Worm (Caenorhabditis elegans) whole organism, L4 larva: ENCODE data around the gene F29B9.12.

Source experiments
- F10B5.3 ChIP-seq: sonication (generic microtip); optimal IDR thresholded peaks from 2 replicates; lab custom pipeline; 2016; ENCODE audit warnings: mild to moderate bottlenecking, missing genetic modification characterization, missing compliant biosample characterization
- Y75B8A.6 ChIP-seq: fragments of 200-800 bp; sonication (Bioruptor generic); IDR thresholded peaks from 2 replicates; pipeline ENCODE4 v1.3.6; 2022; ENCODE audit warnings: missing genetic modification reagents, missing genetic modification characterization, missing compliant biosample characterization
- aly-2 ChIP-seq: sonication (generic microtip); optimal IDR thresholded peaks from 2 replicates; lab custom pipeline; 2018; ENCODE audit warnings: missing biosample characterization, missing genetic modification characterization
- duxl-1 ChIP-seq: sonication (generic microtip); optimal IDR thresholded peaks from 2 replicates; lab custom pipeline; 2016; ENCODE audit warnings: mild to moderate bottlenecking, missing genetic modification characterization, moderate library complexity, missing compliant biosample characterization; ENCODE audit not compliant: poor library complexity
- egl-27 ChIP-seq: sonication (generic microtip); optimal IDR thresholded peaks from 3 replicates; lab custom pipeline; 2017; ENCODE audit warnings: missing biosample characterization, missing genetic modification reagents, missing genetic modification characterization
- hlh-11 ChIP-seq: fragments of 200-800 bp; sonication (Bioruptor generic); optimal IDR thresholded peaks from 2 replicates; lab custom pipeline; 2018; ENCODE audit warnings: mild to moderate bottlenecking, missing genetic modification characterization, missing compliant biosample characterization
- lim-7 ChIP-seq: fragments of 200-800 bp; sonication (Bioruptor generic); IDR thresholded peaks from 2 replicates; pipeline ENCODE4 v1.3.6; 2022; ENCODE audit warnings: missing genetic modification characterization, missing compliant biosample characterization
- nhr-11 ChIP-seq: fragments of 150-350 bp; optimal IDR thresholded peaks from 2 replicates; lab custom pipeline; 2014; ENCODE audit warnings: missing biosample characterization, missing genetic modification characterization
- nhr-6 ChIP-seq: fragments of 150-350 bp; optimal IDR thresholded peaks from 2 replicates; lab custom pipeline; 2014; ENCODE audit warnings: missing biosample characterization, missing genetic modification characterization
- nhr-77 ChIP-seq: fragments of 150-350 bp; optimal IDR thresholded peaks from 2 replicates; lab custom pipeline; 2014; ENCODE audit warnings: missing biosample characterization, missing genetic modification characterization
- pqm-1 ChIP-seq: sonication (generic microtip); optimal IDR thresholded peaks from 2 replicates; lab custom pipeline; 2017; ENCODE audit warnings: missing biosample characterization, missing genetic modification characterization

DNA sequence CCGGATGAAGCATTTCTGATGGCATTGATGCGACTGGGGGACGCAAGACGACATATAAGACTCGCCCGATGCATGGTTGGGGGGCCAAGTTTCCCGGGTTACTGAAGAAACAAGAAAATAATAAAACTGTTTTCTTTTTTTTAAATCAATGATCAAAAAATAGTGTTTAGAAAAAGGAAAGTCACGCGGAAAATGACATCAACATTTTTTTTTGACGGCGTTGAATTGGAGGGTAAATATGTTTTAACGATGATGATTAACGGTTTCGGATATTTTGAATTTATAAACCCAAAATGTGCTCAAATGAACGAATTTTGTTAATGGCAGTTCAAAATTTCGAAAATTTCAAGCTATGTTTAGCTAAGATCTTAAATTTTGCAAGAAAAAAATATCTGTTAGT, 34.6 kb downstream of the F29B9.12 start, which contains the start of gene ogdh-1:
- TF ChIP-seq nhr-6 (tag; lab: Kevin White, UChicago) (no peak), pqm-1 (tag; lab: Kevin White, UChicago) (no peak), aly-2 (tag; lab: Kevin White, UChicago) (no peak), lim-7 (no peak), Y75B8A.6 (GFP tag; lab: Robert Waterston, UW) (no peak), nhr-77 (tag; lab: Kevin White, UChicago) (no peak), duxl-1 (tag; lab: Kevin White, UChicago) (no peak), F10B5.3 (no peak), egl-27 (tag; lab: Kevin White, UChicago) (no peak), nhr-11 (tag; lab: Kevin White, UChicago) (no peak), hlh-11 (no peak)
